Fruit fly (Drosophila melanogaster) whole organism, prepupa: ENCODE measurements around the gene srp.

ENCODE experiments used
- Blimp-1 ChIP-seq: fragments of 200-800 bp; sonication (Bioruptor generic); optimal IDR thresholded peaks from 3 replicates; lab custom pipeline; 2017; ENCODE audit warnings: missing biosample characterization, missing genetic modification characterization, mild to moderate bottlenecking, moderate library complexity, missing genetic modification reagents
- CG10631 ChIP-seq: fragments of 200-800 bp; sonication (Bioruptor generic); optimal IDR thresholded peaks from 2 replicates; lab custom pipeline; 2016; ENCODE audit warnings: missing biosample characterization, missing genetic modification characterization
- CG10669 ChIP-seq: fragments of 200-800 bp; sonication (Bioruptor generic); optimal IDR thresholded peaks from 3 replicates; lab custom pipeline; 2018; ENCODE audit warnings: missing biosample characterization, mild to moderate bottlenecking, missing genetic modification characterization, moderate library complexity
- CG11294 ChIP-seq: fragments of 200-800 bp; sonication (Bioruptor generic); IDR thresholded peaks from 2 replicates; pipeline ENCODE4 v1.3.6; 2022; ENCODE audit warnings: missing biosample characterization, missing genetic modification characterization
- CG11762 ChIP-seq: fragments of 200-800 bp; sonication (Bioruptor generic); optimal IDR thresholded peaks from 3 replicates; lab custom pipeline; 2016; ENCODE audit warnings: missing biosample characterization, missing genetic modification characterization; ENCODE audit not compliant: insufficient read depth
- CG11902 ChIP-seq: fragments of 200-800 bp; sonication (Bioruptor generic); optimal IDR thresholded peaks from 3 replicates; lab custom pipeline; 2016; ENCODE audit warnings: missing biosample characterization, missing genetic modification characterization
- CG15336 ChIP-seq: fragments of 200-800 bp; sonication (Bioruptor generic); IDR thresholded peaks from 2 replicates; pipeline ENCODE4 v1.3.6; 2022; ENCODE audit warnings: missing biosample characterization, missing genetic modification characterization
- CG1621 ChIP-seq: fragments of 200-800 bp; sonication (Bioruptor generic); optimal IDR thresholded peaks from 3 replicates; lab custom pipeline; 2018; ENCODE audit warnings: missing biosample characterization, mild to moderate bottlenecking, missing genetic modification characterization
- CG16779 ChIP-seq: fragments of 200-800 bp; sonication (Bioruptor generic); optimal IDR thresholded peaks from 3 replicates; lab custom pipeline; 2017; ENCODE audit warnings: missing biosample characterization, mild to moderate bottlenecking, missing genetic modification characterization
- CG3032 ChIP-seq: fragments of 200-800 bp; optimal IDR thresholded peaks from 2 replicates; lab custom pipeline; 2019; ENCODE audit warnings: missing biosample characterization, mild to moderate bottlenecking, missing genetic modification characterization, moderate library complexity
- CG31627 ChIP-seq: fragments of 200-800 bp; sonication (Bioruptor generic); optimal IDR thresholded peaks from 3 replicates; lab custom pipeline; 2016; ENCODE audit warnings: missing biosample characterization, missing genetic modification characterization
- CG34406 ChIP-seq: fragments of 200-800 bp; sonication (Bioruptor generic); optimal IDR thresholded peaks from 3 replicates; lab custom pipeline; 2016; ENCODE audit warnings: missing biosample characterization, missing genetic modification characterization
- CG4318 ChIP-seq: fragments of 200-800 bp; sonication (Bioruptor generic); optimal IDR thresholded peaks from 3 replicates; lab custom pipeline; 2017; ENCODE audit warnings: missing biosample characterization, mild to moderate bottlenecking, missing genetic modification characterization
- CG6163 ChIP-seq: fragments of 200-800 bp; sonication (Bioruptor generic); IDR thresholded peaks from 3 replicates; pipeline ENCODE4 v1.3.6; 2022; ENCODE audit warnings: missing biosample characterization, missing genetic modification characterization
- CG6792 ChIP-seq: fragments of 200-800 bp; sonication (Bioruptor generic); optimal IDR thresholded peaks from 3 replicates; lab custom pipeline; 2016; ENCODE audit warnings: missing biosample characterization, missing genetic modification characterization
- CG6808 ChIP-seq: fragments of 200-800 bp; sonication (Bioruptor generic); optimal IDR thresholded peaks from 3 replicates; lab custom pipeline; 2017; ENCODE audit warnings: missing biosample characterization, missing genetic modification characterization, mild to moderate bottlenecking, moderate library complexity, missing genetic modification reagents
- CG6854 ChIP-seq: fragments of 200-800 bp; sonication (Bioruptor generic); optimal IDR thresholded peaks from 2 replicates; lab custom pipeline; 2017; ENCODE audit warnings: missing biosample characterization, mild to moderate bottlenecking, missing genetic modification characterization
- CG7368 ChIP-seq: fragments of 200-800 bp; sonication (Bioruptor generic); optimal IDR thresholded peaks from 3 replicates; lab custom pipeline; 2016; ENCODE audit warnings: missing biosample characterization, missing genetic modification characterization
- CG8319 ChIP-seq: fragments of 200-800 bp; sonication (Bioruptor generic); optimal IDR thresholded peaks from 3 replicates; lab custom pipeline; 2016; ENCODE audit warnings: missing biosample characterization, missing genetic modification characterization
- CG8632 ChIP-seq: fragments of 200-800 bp; sonication (Bioruptor generic); optimal IDR thresholded peaks from 3 replicates; lab custom pipeline; 2016; ENCODE audit warnings: missing biosample characterization, missing genetic modification characterization
- CG9139 ChIP-seq: fragments of 200-800 bp; sonication (Bioruptor generic); optimal IDR thresholded peaks from 3 replicates; lab custom pipeline; 2017; ENCODE audit warnings: missing biosample characterization, mild to moderate bottlenecking, missing genetic modification characterization
- Eip75B ChIP-seq: fragments of 200-800 bp; sonication (Bioruptor generic); optimal IDR thresholded peaks from 3 replicates; lab custom pipeline; 2016; ENCODE audit warnings: missing biosample characterization, missing genetic modification characterization
- Eip78C ChIP-seq: fragments of 200-800 bp; sonication (Bioruptor generic); peaks from one replicate; lab custom pipeline; 2016; ENCODE audit warnings: missing biosample characterization, missing genetic modification characterization
- Eip93F ChIP-seq: fragments of 200-800 bp; sonication (Bioruptor generic); optimal IDR thresholded peaks from 2 replicates; lab custom pipeline; 2016; ENCODE audit warnings: missing biosample characterization, mild to moderate bottlenecking, missing genetic modification characterization
- Ets21C ChIP-seq: fragments of 200-800 bp; sonication (Bioruptor generic); optimal IDR thresholded peaks from 3 replicates; lab custom pipeline; 2016; ENCODE audit warnings: missing biosample characterization, missing genetic modification characterization
- Ets96B ChIP-seq: fragments of 200-800 bp; optimal IDR thresholded peaks from 2 replicates; lab custom pipeline; 2019; ENCODE audit warnings: missing biosample characterization, mild to moderate bottlenecking, missing genetic modification characterization, moderate library complexity
- Gug ChIP-seq: fragments of 200-800 bp; sonication (Bioruptor generic); IDR thresholded peaks from 2 replicates; pipeline ENCODE4 v1.3.6; 2022; ENCODE audit warnings: missing biosample characterization, missing genetic modification characterization
- Hr39 ChIP-seq: fragments of 200-800 bp; sonication (Bioruptor generic); optimal IDR thresholded peaks from 2 replicates; lab custom pipeline; 2016; ENCODE audit warnings: missing biosample characterization, missing genetic modification characterization
- Hr4 ChIP-seq: fragments of 200-800 bp; sonication (Bioruptor generic); optimal IDR thresholded peaks from 3 replicates; lab custom pipeline; 2016; ENCODE audit warnings: missing biosample characterization, missing genetic modification characterization
- Lpt ChIP-seq: fragments of 200-800 bp; sonication (Bioruptor generic); optimal IDR thresholded peaks from 3 replicates; lab custom pipeline; 2016; ENCODE audit warnings: missing biosample characterization, missing genetic modification characterization
- Met ChIP-seq: fragments of 200-800 bp; sonication (Bioruptor generic); optimal IDR thresholded peaks from 3 replicates; lab custom pipeline; 2016; ENCODE audit warnings: missing biosample characterization, missing genetic modification characterization
- OdsH ChIP-seq: fragments of 200-800 bp; sonication (Bioruptor generic); optimal IDR thresholded peaks from 3 replicates; lab custom pipeline; 2016; ENCODE audit warnings: missing biosample characterization, missing genetic modification characterization
- Smox ChIP-seq: fragments of 200-800 bp; sonication (Bioruptor generic); optimal IDR thresholded peaks from 3 replicates; lab custom pipeline; 2016; ENCODE audit warnings: missing biosample characterization, missing genetic modification characterization
- Sox102F ChIP-seq: fragments of 200-800 bp; sonication (Bioruptor generic); optimal IDR thresholded peaks from 2 replicates; lab custom pipeline; 2016; ENCODE audit warnings: missing biosample characterization, mild to moderate bottlenecking, missing genetic modification characterization
- Sox14 ChIP-seq: fragments of 200-800 bp; sonication (Bioruptor generic); optimal IDR thresholded peaks from 3 replicates; lab custom pipeline; 2016; ENCODE audit warnings: missing biosample characterization, missing genetic modification characterization
- Sox15 ChIP-seq: fragments of 200-800 bp; sonication (Bioruptor generic); optimal IDR thresholded peaks from 3 replicates; lab custom pipeline; 2016; ENCODE audit warnings: missing biosample characterization, missing genetic modification characterization
- cyc ChIP-seq: fragments of 200-800 bp; sonication (Bioruptor generic); optimal IDR thresholded peaks from 3 replicates; lab custom pipeline; 2016; ENCODE audit warnings: missing biosample characterization, missing genetic modification characterization
- dac ChIP-seq: fragments of 200-800 bp; sonication (Bioruptor generic); optimal IDR thresholded peaks from 2 replicates; lab custom pipeline; 2017; ENCODE audit warnings: missing biosample characterization, mild to moderate bottlenecking, missing genetic modification characterization
- eg ChIP-seq: fragments of 200-800 bp; sonication (Bioruptor generic); IDR thresholded peaks from 3 replicates; pipeline ENCODE4 v1.3.6; 2022; ENCODE audit warnings: missing biosample characterization, missing genetic modification characterization
- esn ChIP-seq: fragments of 200-800 bp; sonication (Bioruptor generic); optimal IDR thresholded peaks from 2 replicates; lab custom pipeline; 2016; ENCODE audit warnings: missing biosample characterization, mild to moderate bottlenecking, missing genetic modification characterization, moderate library complexity
- fd59A ChIP-seq: fragments of 200-800 bp; sonication (Bioruptor generic); optimal IDR thresholded peaks from 2 replicates; lab custom pipeline; 2017; ENCODE audit warnings: missing biosample characterization, mild to moderate bottlenecking, missing genetic modification characterization, missing genetic modification reagents
- lz ChIP-seq: fragments of 200-800 bp; sonication (Bioruptor generic); optimal IDR thresholded peaks from 3 replicates; lab custom pipeline; 2016; ENCODE audit warnings: missing biosample characterization, missing genetic modification characterization
- net ChIP-seq: fragments of 200-800 bp; sonication (Bioruptor generic); optimal IDR thresholded peaks from 3 replicates; lab custom pipeline; 2016; ENCODE audit warnings: missing biosample characterization, missing genetic modification characterization
- pdm3 ChIP-seq: fragments of 200-800 bp; sonication (Bioruptor generic); optimal IDR thresholded peaks from 3 replicates; lab custom pipeline; 2016; ENCODE audit warnings: missing biosample characterization, missing genetic modification characterization
- salr ChIP-seq, 2 experiments: fragments of 200-800 bp; sonication (Bioruptor generic); optimal IDR thresholded peaks; 3 replicates each; lab custom pipeline; 2016 to 2018; ENCODE audit warnings: missing biosample characterization in 2 of 2, missing genetic modification characterization in 2 of 2, mild to moderate bottlenecking in 1 of 2
- spab ChIP-seq: fragments of 200-800 bp; sonication (Bioruptor generic); optimal IDR thresholded peaks from 2 replicates; lab custom pipeline; 2017; ENCODE audit warnings: missing biosample characterization, mild to moderate bottlenecking, missing genetic modification characterization, missing genetic modification reagents
- ss ChIP-seq, 2 experiments: fragments of 200-800 bp; sonication (Bioruptor generic); optimal IDR thresholded peaks; 2 replicates in 1 of 2; 3 replicates in 1 of 2; lab custom pipeline; 2017 to 2018; ENCODE audit warnings: mild to moderate bottlenecking in 2 of 2, missing biosample characterization in 2 of 2, missing genetic modification characterization in 2 of 2, moderate library complexity in 1 of 2
- svp ChIP-seq: fragments of 200-800 bp; sonication (Bioruptor generic); peaks from one replicate; lab custom pipeline; 2016; ENCODE audit warnings: missing biosample characterization, missing genetic modification characterization
- topi ChIP-seq: fragments of 200-800 bp; sonication (Bioruptor generic); optimal IDR thresholded peaks from 3 replicates; lab custom pipeline; 2016; ENCODE audit warnings: missing biosample characterization, missing genetic modification characterization

Gene srp

dm6 chr3R:15963690-15964281 is 22.2 kb upstream of the srp start, which contains the start of the genes CG4287 and CG5516 (continued):
- TF ChIP-seq Hr4 (GFP tag; lab: Kevin White, UChicago) (peak; percentile 11), Smox (GFP tag; lab: Kevin White, UChicago) (no peak), CG10669 (GFP tag; lab: Kevin White, UChicago) (no peak), Sox14 (GFP tag; lab: Kevin White, UChicago) (no peak), topi (GFP tag; lab: Kevin White, UChicago) (no peak), CG1621 (no peak), CG6163 (GFP tag; lab: Robert Waterston, UW) (no peak), salr (GFP tag; optimal IDR thresholded peaks at IDR 0.05; lab: Kevin White, UChicago) (no peak), CG31627 (GFP tag; lab: Kevin White, UChicago) (no peak), CG34406 (GFP tag; lab: Kevin White, UChicago) (no peak), CG11762 (GFP tag; lab: Kevin White, UChicago) (no peak), cyc (GFP tag; lab: Kevin White, UChicago) (peak; percentile 13), Ets96B (tag; lab: Kevin White, UChicago) (no peak)

dm6 chr3R:15965169-15965568 is 20.8 kb upstream of the srp start, which contains the start of the genes CG32856 and Rbf2:
TSS of gene CG32856 (minus strand) at chr3R:15965351.
TSS of gene Rbf2 (plus strand) at chr3R:15965446.
- TF ChIP-seq salr (GFP tag; optimal IDR thresholded peaks at IDR 0.05; lab: Kevin White, UChicago) (no peak), eg (GFP tag; lab: Robert Waterston, UW) (no peak; the same call in 2 of the 3 replicates), dac (GFP tag; lab: Kevin White, UChicago) (peak; percentile 65), Sox15 (peak; percentile 85), CG8632 (GFP tag; lab: Kevin White, UChicago) (peak; percentile 88), Eip75B (GFP tag; lab: Kevin White, UChicago) (peak; percentile 78), CG6854 (GFP tag; lab: Kevin White, UChicago) (no peak), CG10631 (GFP tag; lab: Kevin White, UChicago) (peak; percentile 92), Ets96B (tag; lab: Kevin White, UChicago) (peak; percentile 89), CG3032 (tag; lab: Kevin White, UChicago) (peak; percentile 77), CG9139 (GFP tag; lab: Kevin White, UChicago) (peak; percentile 50), Met (GFP tag; lab: Kevin White, UChicago) (peak; percentile 93), CG4318 (GFP tag; lab: Kevin White, UChicago) (no peak), CG6792 (GFP tag; lab: Kevin White, UChicago) (peak; percentile 84), spab (GFP tag; lab: Kevin White, UChicago) (peak; percentile 61), esn (GFP tag; lab: Kevin White, UChicago) (peak; percentile 94), Blimp-1 (no peak), Hr4 (GFP tag; lab: Kevin White, UChicago) (peak; percentile 92), fd59A (GFP tag; lab: Kevin White, UChicago) (peak; percentile 74), OdsH (GFP tag; lab: Kevin White, UChicago) (peak; percentile 93), CG15336 (GFP tag; lab: Robert Waterston, UW) (peak; percentile 90), ss (GFP tag; optimal IDR thresholded peaks at IDR 0.05; lab: Kevin White, UChicago) (peak in 1 of 2 experiments; percentile 76), CG7368 (GFP tag; lab: Kevin White, UChicago) (no peak), Lpt (no peak), CG11294 (no peak), svp (peak; percentile 95), net (GFP tag; lab: Kevin White, UChicago) (peak; percentile 87), CG11902 (GFP tag; lab: Kevin White, UChicago) (peak; percentile 64), CG31627 (GFP tag; lab: Kevin White, UChicago) (peak; percentile 95), Sox102F (peak; percentile 85), Gug (GFP tag; lab: Robert Waterston, UW) (no peak), pdm3 (GFP tag; lab: Kevin White, UChicago) (peak; percentile 94), CG6163 (GFP tag; lab: Robert Waterston, UW) (no peak; the same call in 2 of the 3 replicates), Eip93F (GFP tag; lab: Kevin White, UChicago) (no peak), Hr39 (GFP tag; lab: Kevin White, UChicago) (peak; percentile 93), Ets21C (GFP tag; lab: Kevin White, UChicago) (peak; percentile 90), lz (GFP tag; lab: Kevin White, UChicago) (peak; percentile 95), CG6808 (no peak), CG16779 (tag; lab: Kevin White, UChicago) (peak; percentile 60), Eip78C (peak; percentile 97), CG8319 (GFP tag; lab: Kevin White, UChicago) (peak; percentile 62)
